Fruit fly (Drosophila melanogaster) whole organism, embryonic: ENCODE results near the gene CG12477.

ENCODE experiments used
- ATbp ChIP-seq: fragments of 200-800 bp; sonication (Bioruptor generic); optimal IDR thresholded peaks from 2 replicates; lab custom pipeline; 2017; ENCODE audit warnings: missing biosample characterization, mild to moderate bottlenecking, missing genetic modification characterization, missing genetic modification reagents
- Aef1 ChIP-seq: fragments of 200-800 bp; sonication (Bioruptor generic); IDR thresholded peaks from 3 replicates; pipeline ENCODE4 v1.3.6; 2022; ENCODE audit warnings: missing biosample characterization, missing genetic modification characterization
- Atf3 ChIP-seq: fragments of 200-800 bp; sonication (Bioruptor generic); optimal IDR thresholded peaks from 3 replicates; lab custom pipeline; 2016; ENCODE audit warnings: missing biosample characterization, missing genetic modification characterization
- CG10209 ChIP-seq: fragments of 200-800 bp; sonication (Bioruptor generic); optimal IDR thresholded peaks from 3 replicates; lab custom pipeline; 2017; ENCODE audit warnings: missing biosample characterization, mild to moderate bottlenecking, missing genetic modification characterization, missing genetic modification reagents
- CG10274 ChIP-seq: fragments of 200-800 bp; sonication (Bioruptor generic); optimal IDR thresholded peaks from 3 replicates; lab custom pipeline; 2017; ENCODE audit warnings: missing biosample characterization, mild to moderate bottlenecking, missing genetic modification characterization
- CG12769 ChIP-seq: fragments of 200-800 bp; sonication (Bioruptor generic); optimal IDR thresholded peaks from 2 replicates; lab custom pipeline; 2019; ENCODE audit warnings: missing biosample characterization, mild to moderate bottlenecking, missing genetic modification characterization, moderate library complexity
- CG16813 ChIP-seq: fragments of 200-800 bp; sonication (Bioruptor generic); IDR thresholded peaks from 3 replicates; pipeline ENCODE4 v1.3.6; 2022; ENCODE audit warnings: missing biosample characterization, missing genetic modification characterization; ENCODE audit not compliant: partially characterized antibody
- CG30403 ChIP-seq: fragments of 200-800 bp; sonication (Bioruptor generic); optimal IDR thresholded peaks from 3 replicates; lab custom pipeline; 2016; ENCODE audit warnings: missing biosample characterization, missing genetic modification characterization
- CG34224 ChIP-seq: fragments of 200-800 bp; sonication (Bioruptor generic); IDR thresholded peaks from 3 replicates; pipeline ENCODE4 v1.3.6; 2022; ENCODE audit warnings: missing biosample characterization, missing genetic modification characterization; ENCODE audit not compliant: partially characterized antibody
- CG4360 ChIP-seq: fragments of 200-800 bp; sonication (Bioruptor generic); IDR thresholded peaks from 2 replicates; pipeline ENCODE4 v1.3.6; 2022; ENCODE audit warnings: missing biosample characterization, missing genetic modification characterization
- CG4404 ChIP-seq: fragments of 200-800 bp; sonication (Bioruptor generic); IDR thresholded peaks from 2 replicates; pipeline ENCODE4 v1.3.6; 2022; ENCODE audit warnings: missing biosample characterization, missing genetic modification characterization
- CG6689 ChIP-seq: fragments of 200-800 bp; sonication (Bioruptor generic); IDR thresholded peaks from 2 replicates; pipeline ENCODE4 v1.3.6; 2022; ENCODE audit warnings: missing biosample characterization, missing genetic modification characterization
- CG6765 ChIP-seq: fragments of 200-800 bp; sonication (Bioruptor generic); optimal IDR thresholded peaks from 3 replicates; lab custom pipeline; 2017; ENCODE audit warnings: missing biosample characterization, mild to moderate bottlenecking, missing genetic modification characterization
- CG7372 ChIP-seq: fragments of 200-800 bp; sonication (Bioruptor generic); IDR thresholded peaks from 2 replicates; pipeline ENCODE4 v1.3.6; 2022; ENCODE audit warnings: missing biosample characterization, missing genetic modification characterization
- CG8089 ChIP-seq: fragments of 200-800 bp; sonication (Bioruptor generic); optimal IDR thresholded peaks from 3 replicates; lab custom pipeline; 2016; ENCODE audit warnings: missing biosample characterization, missing genetic modification characterization
- CG8478 ChIP-seq: fragments of >200 bp; optimal IDR thresholded peaks from 2 replicates; lab custom pipeline; 2018
- CG9215 ChIP-seq: fragments of 200-800 bp; sonication (Bioruptor generic); IDR thresholded peaks from 2 replicates; pipeline ENCODE4 v1.3.6; 2022; ENCODE audit warnings: missing biosample characterization, missing genetic modification characterization
- CoRest ChIP-seq: fragments of 200-800 bp; sonication (Bioruptor generic); optimal IDR thresholded peaks from 3 replicates; lab custom pipeline; 2018; ENCODE audit warnings: missing biosample characterization, mild to moderate bottlenecking, missing genetic modification characterization, moderate library complexity
- Elba2 ChIP-seq: fragments of 200-800 bp; sonication (Bioruptor generic); optimal IDR thresholded peaks from 3 replicates; lab custom pipeline; 2016; ENCODE audit warnings: missing biosample characterization, missing genetic modification characterization
- H2.0 ChIP-seq: fragments of 200-800 bp; sonication (Bioruptor generic); IDR thresholded peaks from 2 replicates; pipeline ENCODE4 v1.3.6; 2022; ENCODE audit warnings: missing biosample characterization, missing genetic modification characterization
- NK7.1 ChIP-seq: fragments of 200-800 bp; sonication (Bioruptor generic); optimal IDR thresholded peaks from 3 replicates; lab custom pipeline; 2016; ENCODE audit warnings: missing biosample characterization, missing genetic modification characterization
- Nf-YB ChIP-seq: fragments of 200-800 bp; sonication (Bioruptor generic); optimal IDR thresholded peaks from 3 replicates; lab custom pipeline; 2019; ENCODE audit warnings: missing biosample characterization, mild to moderate bottlenecking, missing genetic modification characterization, moderate library complexity
- Oli ChIP-seq: fragments of 200-800 bp; sonication (Bioruptor generic); optimal IDR thresholded peaks from 2 replicates; lab custom pipeline; 2018; ENCODE audit warnings: missing biosample characterization, mild to moderate bottlenecking, missing genetic modification characterization, moderate library complexity
- Trl ChIP-seq, 3 experiments: fragments of >200 bp in 2 of 3; fragments of 200-800 bp in 1 of 3; sonication (Bioruptor generic) in 1 of 3; optimal IDR thresholded peaks; 2 replicates in 1 of 3; 3 replicates in 2 of 3; lab custom pipeline; 2016 to 2017; ENCODE audit warnings: missing biosample characterization in 1 of 3, missing genetic modification characterization in 1 of 3
- YL-1 ChIP-seq: fragments of 200-800 bp; sonication (Bioruptor generic); optimal IDR thresholded peaks from 3 replicates; lab custom pipeline; 2017; ENCODE audit warnings: missing biosample characterization, mild to moderate bottlenecking, missing genetic modification characterization
- ac ChIP-seq: fragments of 200-800 bp; sonication (Bioruptor generic); optimal IDR thresholded peaks from 3 replicates; lab custom pipeline; 2017; ENCODE audit warnings: missing biosample characterization, mild to moderate bottlenecking, missing genetic modification characterization
- caup ChIP-seq: fragments of 200-800 bp; sonication (Bioruptor generic); optimal IDR thresholded peaks from 3 replicates; lab custom pipeline; 2017; ENCODE audit warnings: missing biosample characterization, mild to moderate bottlenecking, missing genetic modification characterization, moderate library complexity; ENCODE audit not compliant: severe bottlenecking
- eyg ChIP-seq: fragments of 200-800 bp; sonication (Bioruptor generic); optimal IDR thresholded peaks from 3 replicates; lab custom pipeline; 2016; ENCODE audit warnings: missing biosample characterization, missing genetic modification characterization
- fd3F ChIP-seq: fragments of 200-800 bp; sonication (Bioruptor generic); optimal IDR thresholded peaks from 2 replicates; lab custom pipeline; 2018; ENCODE audit warnings: missing biosample characterization, mild to moderate bottlenecking, missing genetic modification characterization, moderate library complexity
- fd96Cb ChIP-seq: fragments of 200-800 bp; sonication (Bioruptor generic); optimal IDR thresholded peaks from 2 replicates; lab custom pipeline; 2018; ENCODE audit warnings: missing biosample characterization, mild to moderate bottlenecking, missing genetic modification characterization, moderate library complexity
- grau ChIP-seq: fragments of 200-800 bp; optimal IDR thresholded peaks from 3 replicates; lab custom pipeline; 2019; ENCODE audit warnings: missing biosample characterization, mild to moderate bottlenecking, missing genetic modification characterization, moderate library complexity
- gsb ChIP-seq: fragments of 200-800 bp; sonication (Bioruptor generic); IDR thresholded peaks from 2 replicates; pipeline ENCODE4 v1.3.6; 2022; ENCODE audit warnings: missing biosample characterization, missing genetic modification characterization
- gsb-n ChIP-seq: fragments of 200-800 bp; sonication (Bioruptor generic); optimal IDR thresholded peaks from 3 replicates; lab custom pipeline; 2018; ENCODE audit warnings: missing biosample characterization, mild to moderate bottlenecking, missing genetic modification characterization
- jing ChIP-seq: fragments of 200-800 bp; sonication (Bioruptor generic); optimal IDR thresholded peaks from 2 replicates; lab custom pipeline; 2018; ENCODE audit warnings: missing biosample characterization, mild to moderate bottlenecking, missing genetic modification characterization
- knrl ChIP-seq: fragments of 200-800 bp; sonication (Bioruptor generic); IDR thresholded peaks from 3 replicates; pipeline ENCODE4 v1.3.6; 2022; ENCODE audit warnings: missing biosample characterization, missing genetic modification characterization; ENCODE audit not compliant: partially characterized antibody
- lola ChIP-seq, 3 experiments: fragments of >200 bp in 2 of 3; fragments of 200-800 bp in 1 of 3; sonication (Bioruptor generic) in 1 of 3; optimal IDR thresholded peaks; 2 replicates each; lab custom pipeline; 2017 to 2019; ENCODE audit warnings: missing biosample characterization in 3 of 3, missing genetic modification characterization in 3 of 3, mild to moderate bottlenecking in 1 of 3, moderate library complexity in 1 of 3
- luna ChIP-seq: fragments of 200-800 bp; sonication (Bioruptor generic); optimal IDR thresholded peaks from 2 replicates; lab custom pipeline; 2016; ENCODE audit warnings: missing biosample characterization, missing genetic modification characterization
- oc ChIP-seq: fragments of 200-800 bp; sonication (Bioruptor generic); optimal IDR thresholded peaks from 2 replicates; lab custom pipeline; 2018; ENCODE audit warnings: missing biosample characterization, mild to moderate bottlenecking, missing genetic modification characterization, moderate library complexity
- odd ChIP-seq: fragments of 200-800 bp; sonication (Bioruptor generic); optimal IDR thresholded peaks from 2 replicates; lab custom pipeline; 2017; ENCODE audit warnings: missing biosample characterization, mild to moderate bottlenecking, missing genetic modification characterization
- pb ChIP-seq: fragments of 200-800 bp; sonication (Bioruptor generic); optimal IDR thresholded peaks from 3 replicates; lab custom pipeline; 2016; ENCODE audit warnings: missing biosample characterization, missing genetic modification characterization
- prd ChIP-seq, 3 experiments: fragments of >200 bp in 2 of 3; fragments of 200-800 bp in 1 of 3; sonication (Bioruptor generic) in 1 of 3; optimal IDR thresholded peaks in 2 of 3; IDR thresholded peaks in 1 of 3; 2 replicates in 2 of 3; 3 replicates in 1 of 3; pipeline versions ENCODE4 v1.3.6 to Lab custom; 2017 to 2022; ENCODE audit warnings: missing biosample characterization in 1 of 3, missing genetic modification characterization in 1 of 3
- psq ChIP-seq: fragments of 200-800 bp; sonication (Bioruptor generic); optimal IDR thresholded peaks from 2 replicates; lab custom pipeline; 2017; ENCODE audit warnings: missing biosample characterization, missing genetic modification characterization
- sim ChIP-seq: fragments of 200-800 bp; sonication (Bioruptor generic); IDR thresholded peaks from 2 replicates; pipeline ENCODE4 v1.3.6; 2022; ENCODE audit warnings: missing biosample characterization, missing genetic modification characterization
- slou ChIP-seq: fragments of 200-800 bp; sonication (Bioruptor generic); optimal IDR thresholded peaks from 3 replicates; lab custom pipeline; 2016; ENCODE audit warnings: missing biosample characterization, missing genetic modification characterization
- tap ChIP-seq: fragments of 200-800 bp; optimal IDR thresholded peaks from 3 replicates; lab custom pipeline; 2019; ENCODE audit warnings: missing biosample characterization, mild to moderate bottlenecking, missing genetic modification characterization, moderate library complexity
- usp ChIP-seq: fragments of >200 bp; optimal IDR thresholded peaks from 2 replicates; lab custom pipeline; 2017; ENCODE audit warnings: missing biosample characterization, missing genetic modification characterization
- vnd ChIP-seq: fragments of 200-800 bp; sonication (Bioruptor generic); IDR thresholded peaks from 3 replicates; pipeline ENCODE4 v1.3.6; 2022; ENCODE audit warnings: missing biosample characterization, missing genetic modification characterization; ENCODE audit not compliant: partially characterized antibody

Gene CG12477

DNA sequence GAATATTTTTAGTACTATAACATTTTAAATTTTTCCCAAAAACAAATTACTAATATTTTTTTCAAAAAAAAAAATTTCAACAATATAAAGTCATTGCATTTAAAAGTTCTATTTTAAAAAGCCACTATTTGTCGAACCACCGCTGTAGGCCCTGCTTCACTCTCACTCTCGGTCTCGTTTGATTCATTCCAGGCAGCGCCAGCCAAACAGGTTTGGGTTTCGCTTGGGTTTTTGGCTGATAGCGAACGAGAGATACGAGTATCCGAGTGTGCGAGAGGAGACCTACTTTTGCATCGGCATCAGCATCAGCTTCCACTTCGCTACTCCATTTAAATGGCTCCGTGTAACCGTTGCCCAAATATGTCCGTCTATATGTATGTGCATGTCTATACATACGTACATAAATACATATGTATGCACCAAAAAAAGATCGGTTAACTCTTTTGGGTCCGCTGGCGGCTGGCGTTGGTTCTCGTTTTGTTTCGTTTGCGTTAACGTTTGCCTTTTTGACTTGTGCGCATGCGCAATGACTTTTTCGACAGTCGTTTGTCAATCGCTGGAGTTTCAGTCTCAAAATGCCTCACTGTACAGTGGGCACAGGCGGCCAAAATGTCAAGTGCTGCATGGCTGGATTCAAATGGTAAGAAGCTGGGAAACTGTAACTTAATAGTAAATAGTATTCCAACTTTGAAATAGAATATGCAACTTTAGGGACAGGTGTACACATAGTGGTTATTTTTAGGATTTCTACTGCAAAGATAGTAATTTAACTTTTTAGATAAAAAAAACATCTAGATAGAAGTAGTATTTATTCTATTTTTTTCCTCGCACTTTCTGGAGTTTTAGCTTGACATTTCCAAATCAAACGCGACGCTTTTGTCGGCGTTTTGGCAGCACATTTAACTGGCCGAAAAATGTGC is 46.0 kb upstream of the CG12477 start (continued):
- TF ChIP-seq slou (GFP tag; lab: Kevin White, UChicago) (peak; percentile 30), CG4360 (GFP tag; lab: Robert Waterston, UW) (0 out of 2 replicates have a peak, but pooled peaks have one; percentile 6), CG16813 (no peak), CG6765 (GFP tag; lab: Kevin White, UChicago) (peak; percentile 35), sim (GFP tag; lab: Robert Waterston, UW) (no peak), fd3F (peak; percentile 84), pb (peak; percentile 7), CG8478 (lab: Kevin White, UChicago) (no peak), odd (GFP tag; lab: Kevin White, UChicago) (peak; percentile 73), H2.0 (GFP tag; lab: Robert Waterston, UW) (peak; percentile 54; the same call in 1 of the 2 replicates), usp (GFP tag; lab: Kevin White, UChicago) (no peak), vnd (GFP tag; lab: Robert Waterston, UW) (no peak), ac (GFP tag; lab: Kevin White, UChicago) (no peak), Trl (optimal IDR thresholded peaks at IDR 0.05; lab: Kevin White, UChicago) (peak in 1 of 2 experiments; percentile 6), Trl (GFP tag; optimal IDR thresholded peaks at IDR 0.05; lab: Kevin White, UChicago) (no peak), tap (peak; percentile 74), CG30403 (GFP tag; lab: Kevin White, UChicago) (peak; percentile 80), YL-1 (GFP tag; lab: Kevin White, UChicago) (no peak), psq (GFP tag; lab: Kevin White, UChicago) (peak; percentile 29), CG4404 (GFP tag; lab: Robert Waterston, UW) (no peak), eyg (GFP tag; lab: Kevin White, UChicago) (peak; percentile 41), CG6689 (GFP tag; lab: Robert Waterston, UW) (peak; percentile 82), CG34224 (GFP tag; lab: Robert Waterston, UW) (no peak), lola (GFP tag; optimal IDR thresholded peaks at IDR 0.05; lab: Kevin White, UChicago) (no peak), NK7.1 (GFP tag; lab: Kevin White, UChicago) (peak; percentile 43), prd (optimal IDR thresholded peaks at IDR 0.05; lab: Kevin White, UChicago) (no peak), prd (GFP tag; IDR thresholded peaks at IDR 0.05; lab: Robert Waterston, UW) (peak; percentile 68), CG7372 (GFP tag; lab: Robert Waterston, UW) (peak; percentile 36), CG9215 (GFP tag; lab: Robert Waterston, UW) (no peak), CG10274 (GFP tag; lab: Kevin White, UChicago) (peak; percentile 29), knrl (GFP tag; lab: Robert Waterston, UW) (no peak), CG10209 (GFP tag; lab: Kevin White, UChicago) (peak; percentile 78), CoRest (peak; percentile 81), Oli (tag; lab: Kevin White, UChicago) (peak; percentile 90), fd96Cb (tag; lab: Kevin White, UChicago) (peak; percentile 72), CG8089 (GFP tag; lab: Kevin White, UChicago) (no peak), gsb-n (tag; lab: Kevin White, UChicago) (peak; percentile 1), Elba2 (GFP tag; lab: Kevin White, UChicago) (no peak), Atf3 (GFP tag; lab: Kevin White, UChicago) (peak; percentile 15), CG12769 (tag; lab: Kevin White, UChicago) (peak; percentile 86), luna (GFP tag; lab: Kevin White, UChicago) (no peak), Aef1 (GFP tag; lab: Robert Waterston, UW) (peak; percentile 82), caup (GFP tag; lab: Kevin White, UChicago) (peak; percentile 46), ATbp (peak; percentile 67), Nf-YB (GFP tag; lab: Kevin White, UChicago) (peak; percentile 48), gsb (GFP tag; lab: Robert Waterston, UW) (peak; percentile 49; the same call in 1 of the 2 replicates), grau (peak; percentile 83), oc (tag; lab: Kevin White, UChicago) (peak; percentile 15), jing (GFP tag; lab: Kevin White, UChicago) (peak; percentile 69)
